Worm (Caenorhabditis elegans) whole organism, L1 larva: ENCODE data around the gene M04G7.5.

ENCODE experiments used
- ets-5 ChIP-seq: fragments of 200-800 bp; sonication (Bioruptor generic); IDR thresholded peaks from 2 replicates; pipeline ENCODE4 v1.3.6; 2022; ENCODE audit warnings: missing genetic modification characterization, missing compliant biosample characterization
- mab-9 ChIP-seq: fragments of 200-800 bp; sonication (Bioruptor generic); IDR thresholded peaks from 2 replicates; pipeline ENCODE4 v1.3.6; 2022; ENCODE audit warnings: missing genetic modification reagents, missing genetic modification characterization, missing compliant biosample characterization
- mdl-1 ChIP-seq, 2 experiments: fragments of 150-350 bp; optimal IDR thresholded peaks; 2 replicates each; lab custom pipeline; 2014 to 2017; ENCODE audit warnings: missing biosample characterization in 2 of 2, missing genetic modification characterization in 2 of 2, inconsistent platforms in 1 of 2
- skn-1 ChIP-seq: fragments of 150-350 bp; optimal IDR thresholded peaks from 2 replicates; lab custom pipeline; 2014; ENCODE audit warnings: missing biosample characterization, missing genetic modification characterization
- snpc-4 ChIP-seq: fragments of 150-350 bp; optimal IDR thresholded peaks from 2 replicates; lab custom pipeline; 2014; ENCODE audit warnings: missing biosample characterization, missing genetic modification characterization
- sox-4 ChIP-seq: sonication (generic microtip); optimal IDR thresholded peaks from 2 replicates; lab custom pipeline; 2016; ENCODE audit warnings: missing genetic modification characterization, missing compliant biosample characterization

DNA sequence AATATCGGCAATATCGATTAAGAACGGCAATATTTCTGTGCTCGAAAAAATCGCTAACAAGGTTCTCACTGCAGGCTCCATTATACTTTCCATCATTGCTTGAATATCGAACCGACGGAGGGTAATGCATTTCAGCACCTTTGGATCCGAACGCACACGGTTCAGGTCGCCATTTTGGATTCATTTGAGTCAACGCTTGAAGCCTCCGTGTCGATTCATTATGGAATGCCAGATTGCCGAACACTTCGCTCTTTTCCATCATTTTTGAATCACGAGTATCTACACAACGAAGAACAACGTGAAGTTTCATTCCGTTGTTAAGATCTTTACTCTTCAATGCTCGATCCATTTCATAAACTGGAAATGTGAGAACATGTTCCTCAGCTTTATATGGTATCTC, 32.8 kb upstream of the M04G7.5 start:
- TF ChIP-seq sox-4 (tag; lab: Kevin White, UChicago) = no peak
- no peak for TF ChIP-seq skn-1 (tag; lab: Kevin White, UChicago)
- TF ChIP-seq mdl-1 (tag; optimal IDR thresholded peaks at IDR 0.05; lab: Kevin White, UChicago) = no peak
- no peak for TF ChIP-seq snpc-4 (tag; lab: Kevin White, UChicago)
- TF ChIP-seq ets-5 (GFP tag; lab: Robert Waterston, UW) = no peak
- no peak for TF ChIP-seq mab-9 (GFP tag; lab: Robert Waterston, UW)
